Worm (Caenorhabditis elegans): ENCODE data around the gene ZC373.2.

DNA sequence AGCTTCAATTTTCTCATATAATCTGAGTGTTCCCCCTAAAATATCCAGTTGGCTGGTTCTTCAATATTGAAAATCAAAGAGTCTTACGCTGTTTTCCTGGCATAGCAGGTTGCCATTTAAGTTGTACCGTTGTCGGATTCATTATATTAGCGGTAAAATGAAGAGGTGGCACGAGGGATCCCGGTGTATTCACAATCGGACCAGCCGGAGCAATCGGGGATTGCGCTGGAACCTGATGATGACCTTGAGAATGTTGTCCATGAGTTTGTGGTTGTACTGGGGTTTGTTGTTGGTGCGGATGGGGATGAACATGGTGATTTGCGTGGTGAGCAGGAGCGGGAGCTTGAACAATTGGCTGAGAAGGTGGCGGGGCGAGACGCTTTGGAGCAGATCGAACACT lies 13.8 kb downstream of the ZC373.2 start:
- TF ChIP-seq egl-27 (tag; optimal IDR thresholded peaks at IDR 0.05) (no peak), ceh-16 (tag; optimal IDR thresholded peaks at IDR 0.05) (no peak), fkh-10 (GFP tag; optimal IDR thresholded peaks at IDR 0.05) (no peak), mdl-1 (tag; optimal IDR thresholded peaks at IDR 0.05) (no peak), pha-4 (tag; optimal IDR thresholded peaks at IDR 0.05) (no peak)

Measured in whole organism, L3 larva.